Worm (Caenorhabditis elegans): ENCODE data around the gene hip-1.

DNA sequence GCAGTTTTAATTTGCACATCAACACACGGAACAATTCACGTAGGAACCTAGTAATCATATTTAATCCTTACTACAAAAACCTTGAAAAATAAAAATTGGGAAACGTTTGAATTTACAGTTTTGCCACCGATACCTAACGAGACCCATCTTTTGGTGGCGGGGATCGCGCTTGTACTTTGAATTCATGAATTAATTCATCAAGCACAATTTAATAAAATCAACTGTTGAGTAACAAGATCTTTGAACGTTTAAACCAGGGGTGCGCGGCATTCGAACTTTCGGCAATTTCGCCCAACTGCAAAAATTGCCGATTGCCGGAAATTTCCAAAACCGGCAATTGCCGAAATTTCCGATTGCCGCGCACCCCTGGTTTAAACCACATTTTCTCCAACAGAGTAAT lies 34.4 kb upstream of the hip-1 start:
- TF ChIP-seq nhr-28 (tag; optimal IDR thresholded peaks at IDR 0.05) (no peak), nhr-47 (tag; optimal IDR thresholded peaks at IDR 0.05) (no peak), mab-9 (GFP tag; IDR thresholded peaks at IDR 0.05) (no peak)

Measured in whole organism, L1 larva.